Worm (Caenorhabditis elegans): ENCODE results near the gene Y43F4A.4.

The Y43F4A.4 gene

DNA sequence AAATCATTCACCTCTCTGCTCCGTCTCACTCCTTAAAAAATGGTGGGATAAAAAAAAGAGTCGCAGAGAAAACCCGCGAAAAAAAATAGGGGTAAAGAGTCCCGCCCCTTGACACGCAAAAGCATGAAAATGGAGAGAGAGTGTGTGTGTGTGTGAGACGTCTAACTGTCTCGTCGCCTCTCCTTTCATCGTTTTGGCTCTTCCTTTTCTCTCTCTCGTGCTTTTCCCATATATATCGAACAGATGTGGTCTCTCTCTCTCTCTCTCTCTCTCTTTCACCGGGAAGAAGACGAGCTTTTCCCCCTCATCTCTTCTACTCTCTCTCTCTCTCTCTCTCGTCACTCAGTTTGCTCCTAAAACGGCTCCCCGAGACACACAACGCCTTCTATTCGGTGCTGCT lies 30.4 kb downstream of the Y43F4A.4 start:
- TF ChIP-seq zip-8 (tag; optimal IDR thresholded peaks at IDR 0.05) (no peak), mep-1 (tag; optimal IDR thresholded peaks at IDR 0.05) (no peak), bed-3 (GFP tag; optimal IDR thresholded peaks at IDR 0.05) (no peak), lin-13 (tag; optimal IDR thresholded peaks at IDR 0.05) (no peak), ces-1 (GFP tag; optimal IDR thresholded peaks at IDR 0.05) (peak; percentile 55), ceh-43 (GFP tag; optimal IDR thresholded peaks at IDR 0.05) (no peak), unc-39 (tag; optimal IDR thresholded peaks at IDR 0.05) (no peak), sem-2 (GFP tag; optimal IDR thresholded peaks at IDR 0.05) (no peak), hlh-1 (tag; optimal IDR thresholded peaks at IDR 0.05) (no peak), sptf-1 (tag; optimal IDR thresholded peaks at IDR 0.05) (peak; percentile 64), lin-32 (GFP tag; optimal IDR thresholded peaks at IDR 0.05) (peak; percentile 38), nhr-28 (tag; optimal IDR thresholded peaks at IDR 0.05) (no peak), drap-1 (GFP tag; optimal IDR thresholded peaks at IDR 0.05) (peak; percentile 28), ceh-39 (tag; optimal IDR thresholded peaks at IDR 0.05) (no peak), cnd-1 (tag; optimal IDR thresholded peaks at IDR 0.05) (peak; percentile 59), nhr-237 (tag; optimal IDR thresholded peaks at IDR 0.05) (no peak), unc-62 (GFP tag; optimal IDR thresholded peaks at IDR 0.05) (no peak), nhr-2 (tag; optimal IDR thresholded peaks at IDR 0.05) (no peak), lsy-2 (tag; optimal IDR thresholded peaks at IDR 0.05) (peak; percentile 1), mls-2 (tag; optimal IDR thresholded peaks at IDR 0.05) (peak; percentile 48), ham-2 (GFP tag; optimal IDR thresholded peaks at IDR 0.05) (peak; percentile 12), nhr-76 (tag; optimal IDR thresholded peaks at IDR 0.05) (no peak), pha-4 (tag; optimal IDR thresholded peaks at IDR 0.05) (peak; percentile 22), unc-120 (tag; optimal IDR thresholded peaks at IDR 0.05; ENCODE audit: poor library complexity, severe bottlenecking) (peak; percentile 37)

DNA sequence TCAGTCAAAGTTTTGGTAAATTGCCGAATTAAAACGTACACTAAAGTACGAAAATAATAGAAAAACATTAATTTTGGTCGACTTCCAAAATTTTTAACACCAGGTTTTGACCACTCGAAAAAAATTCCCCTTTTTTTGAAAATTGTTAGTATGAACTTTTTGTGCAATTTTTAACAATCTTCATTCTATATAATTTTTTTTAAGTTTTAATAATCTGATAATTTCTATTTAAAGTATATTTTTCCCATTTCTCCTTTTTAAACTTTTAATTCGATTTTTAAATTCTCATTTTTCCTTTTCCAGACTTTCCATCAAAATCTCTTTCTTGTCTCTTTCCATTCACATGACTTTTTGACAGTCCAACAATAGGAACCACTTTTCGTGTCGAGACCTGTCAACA lies 31.6 kb downstream of the Y43F4A.4 start, which contains the start of gene unc-64:
TSS of gene unc-64 (plus strand) at position 301 of the 400 bp plus-strand sequence.
- TF ChIP-seq unc-39 (tag; optimal IDR thresholded peaks at IDR 0.05), result no peak
- no peak for TF ChIP-seq lin-13 (tag; optimal IDR thresholded peaks at IDR 0.05)
- TF ChIP-seq cnd-1 (tag; optimal IDR thresholded peaks at IDR 0.05), result no peak
- no peak for TF ChIP-seq ceh-83 (GFP tag; optimal IDR thresholded peaks at IDR 0.05)
- TF ChIP-seq blmp-1 (tag; optimal IDR thresholded peaks at IDR 0.05), result no peak
- TF ChIP-seq nhr-76 (tag; optimal IDR thresholded peaks at IDR 0.05), result no peak
- no peak for TF ChIP-seq nhr-12 (tag; optimal IDR thresholded peaks at IDR 0.05)
- no peak for TF ChIP-seq zip-8 (tag; optimal IDR thresholded peaks at IDR 0.05)
- no peak for TF ChIP-seq ceh-43 (GFP tag; optimal IDR thresholded peaks at IDR 0.05)
- no peak for TF ChIP-seq tbx-8 (GFP tag; optimal IDR thresholded peaks at IDR 0.05)
- TF ChIP-seq M03D4.4 (tag; optimal IDR thresholded peaks at IDR 0.05), result no peak
- no peak for TF ChIP-seq pha-4 (tag; optimal IDR thresholded peaks at IDR 0.05)
- TF ChIP-seq unc-62 (GFP tag; optimal IDR thresholded peaks at IDR 0.05), result no peak
- TF ChIP-seq drap-1 (GFP tag; optimal IDR thresholded peaks at IDR 0.05), result no peak
- no peak for TF ChIP-seq ham-2 (GFP tag; optimal IDR thresholded peaks at IDR 0.05)
- no peak for TF ChIP-seq sem-2 (GFP tag; optimal IDR thresholded peaks at IDR 0.05)
- no peak for TF ChIP-seq elt-1 (tag; optimal IDR thresholded peaks at IDR 0.05; ENCODE audit: borderline replicate concordance, insufficient read depth)
- no peak for TF ChIP-seq flh-1 (GFP tag; optimal IDR thresholded peaks at IDR 0.05)
- TF ChIP-seq nhr-2 (tag; optimal IDR thresholded peaks at IDR 0.05), result no peak

DNA sequence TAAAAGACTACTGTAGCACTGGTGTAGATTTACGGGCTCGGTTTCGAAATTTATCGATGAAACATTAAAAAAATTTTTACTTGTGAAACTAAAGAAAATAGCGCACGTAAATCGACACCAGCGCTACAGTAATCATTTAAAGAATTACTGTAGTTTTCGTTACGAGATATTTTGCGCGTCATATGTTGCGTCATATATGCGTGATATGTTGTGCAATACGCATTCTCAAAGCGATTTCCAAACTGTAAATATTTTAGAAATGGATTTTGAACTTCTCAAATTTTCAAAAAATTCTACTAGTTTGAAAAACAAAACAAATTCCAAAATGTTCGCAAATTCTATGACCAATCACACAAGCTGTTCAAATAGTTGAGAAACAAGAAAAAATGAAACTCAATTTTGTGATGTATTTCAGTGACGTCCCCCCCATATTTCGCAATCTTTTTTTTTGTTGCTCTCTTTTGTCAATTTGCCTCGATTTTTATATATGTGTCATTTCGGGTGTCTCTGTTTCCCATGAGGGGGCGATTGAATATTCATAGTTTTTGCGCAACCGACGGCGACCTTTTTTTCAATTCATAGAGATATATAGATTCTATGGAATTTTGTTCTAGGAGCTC lies 32.6 kb downstream of the Y43F4A.4 start:
- TF ChIP-seq zip-8 (tag; optimal IDR thresholded peaks at IDR 0.05) (peak; percentile 98), hlh-1 (tag; optimal IDR thresholded peaks at IDR 0.05) (no peak), bed-3 (GFP tag; optimal IDR thresholded peaks at IDR 0.05) (no peak), pha-4 (tag; optimal IDR thresholded peaks at IDR 0.05) (no peak), snpc-4 (tag; optimal IDR thresholded peaks at IDR 0.05) (no peak), unc-120 (tag; optimal IDR thresholded peaks at IDR 0.05; ENCODE audit: poor library complexity, severe bottlenecking) (no peak), cnd-1 (tag; optimal IDR thresholded peaks at IDR 0.05) (no peak)

DNA sequence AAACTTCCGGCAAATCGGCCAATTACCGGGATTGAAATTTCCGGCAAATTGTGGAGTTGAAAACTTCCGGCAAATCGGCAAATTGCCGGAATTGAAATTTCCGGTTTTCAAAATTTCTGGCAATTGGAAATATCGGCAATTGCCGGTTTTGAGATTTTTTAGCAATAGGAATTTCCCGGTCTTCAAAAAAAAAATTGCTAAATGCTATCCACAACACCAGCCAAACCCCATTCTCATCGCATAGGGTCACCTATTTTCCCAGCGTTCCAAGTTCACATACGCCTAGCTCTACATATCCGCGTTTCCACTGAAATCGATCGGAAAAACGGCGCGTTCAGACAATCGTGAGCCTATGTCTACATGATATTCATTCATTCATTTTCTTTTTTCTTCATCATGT lies 40.0 kb downstream of the Y43F4A.4 start, which contains the start of gene F56A8.8:
TSS of gene F56A8.8 (plus strand) at position 301 of the 400 bp plus-strand sequence.
- TF ChIP-seq sptf-1 (tag; optimal IDR thresholded peaks at IDR 0.05) (no peak), sem-2 (GFP tag; optimal IDR thresholded peaks at IDR 0.05) (no peak), ceh-43 (GFP tag; optimal IDR thresholded peaks at IDR 0.05) (no peak), nhr-2 (tag; optimal IDR thresholded peaks at IDR 0.05) (no peak), elt-3 (tag; optimal IDR thresholded peaks at IDR 0.05) (no peak), nhr-28 (tag; optimal IDR thresholded peaks at IDR 0.05) (no peak), ztf-11 (tag; optimal IDR thresholded peaks at IDR 0.05) (no peak), cnd-1 (tag; optimal IDR thresholded peaks at IDR 0.05) (no peak), mab-5 (tag; optimal IDR thresholded peaks at IDR 0.05) (no peak), nhr-76 (tag; optimal IDR thresholded peaks at IDR 0.05) (no peak), tbx-8 (GFP tag; optimal IDR thresholded peaks at IDR 0.05) (no peak), nhr-237 (tag; optimal IDR thresholded peaks at IDR 0.05) (no peak), unc-62 (GFP tag; optimal IDR thresholded peaks at IDR 0.05) (no peak), hlh-1 (tag; optimal IDR thresholded peaks at IDR 0.05) (no peak), flh-1 (GFP tag; optimal IDR thresholded peaks at IDR 0.05) (no peak), ces-1 (GFP tag; optimal IDR thresholded peaks at IDR 0.05) (no peak), zip-8 (tag; optimal IDR thresholded peaks at IDR 0.05) (no peak), bed-3 (GFP tag; optimal IDR thresholded peaks at IDR 0.05) (no peak), elt-1 (tag; optimal IDR thresholded peaks at IDR 0.05; ENCODE audit: borderline replicate concordance, insufficient read depth) (no peak)

Data from whole organism, mixed stage, embryonic.